Fruit fly (Drosophila melanogaster) whole organism, embryonic: Measurements from ENCODE around the gene Mms19.

Experiments used
- CG15269 ChIP-seq: fragments of 200-800 bp; sonication (Bioruptor generic); optimal IDR thresholded peaks from 2 replicates; lab custom pipeline; 2018; ENCODE audit warnings: missing biosample characterization, mild to moderate bottlenecking, missing genetic modification characterization, moderate library complexity
- CG17612 ChIP-seq: fragments of 200-800 bp; sonication (Bioruptor generic); IDR thresholded peaks from 2 replicates; pipeline ENCODE4 v1.3.6; 2022; ENCODE audit warnings: missing biosample characterization, missing genetic modification characterization
- CG8290 ChIP-seq, 3 experiments: fragments of 200-800 bp; sonication (Bioruptor generic); optimal IDR thresholded peaks; 2 replicates each; lab custom pipeline; 2016 to 2019; ENCODE audit warnings: missing biosample characterization in 3 of 3, missing genetic modification characterization in 3 of 3, mild to moderate bottlenecking in 2 of 3, moderate library complexity in 1 of 3
- H15 ChIP-seq: fragments of 200-800 bp; sonication (Bioruptor generic); IDR thresholded peaks from 3 replicates; pipeline ENCODE4 v1.3.6; 2022; ENCODE audit warnings: missing biosample characterization, missing genetic modification characterization
- HLHmδ ChIP-seq: fragments of 200-800 bp; sonication (Bioruptor generic); optimal IDR thresholded peaks from 2 replicates; lab custom pipeline; 2018; ENCODE audit warnings: missing biosample characterization, mild to moderate bottlenecking, missing genetic modification characterization, moderate library complexity
- Ravus ChIP-seq: fragments of 200-800 bp; sonication (Bioruptor generic); IDR thresholded peaks from 2 replicates; pipeline ENCODE4 v1.3.6; 2022; ENCODE audit warnings: missing biosample characterization, missing genetic modification characterization
- bbx ChIP-seq: fragments of 200-800 bp; sonication (Bioruptor generic); IDR thresholded peaks from 2 replicates; pipeline ENCODE4 v1.3.6; 2022; ENCODE audit warnings: missing biosample characterization, missing genetic modification characterization; ENCODE audit not compliant: partially characterized antibody
- ewg ChIP-seq: fragments of 200-800 bp; sonication (Bioruptor generic); optimal IDR thresholded peaks from 3 replicates; lab custom pipeline; 2017; ENCODE audit warnings: mild to moderate bottlenecking, missing biosample characterization, missing genetic modification reagents, missing genetic modification characterization
- knrl ChIP-seq: fragments of 200-800 bp; sonication (Bioruptor generic); IDR thresholded peaks from 3 replicates; pipeline ENCODE4 v1.3.6; 2022; ENCODE audit warnings: missing biosample characterization, missing genetic modification characterization; ENCODE audit not compliant: partially characterized antibody
- luna ChIP-seq: fragments of 200-800 bp; sonication (Bioruptor generic); optimal IDR thresholded peaks from 2 replicates; lab custom pipeline; 2016; ENCODE audit warnings: missing biosample characterization, missing genetic modification characterization
- pan ChIP-seq, 4 experiments: fragments of >200 bp in 3 of 4; fragments of 200-800 bp in 1 of 4; sonication (Bioruptor generic) in 1 of 4; optimal IDR thresholded peaks in 3 of 4; IDR thresholded peaks in 1 of 4; 2 replicates each; pipeline versions ENCODE4 v1.3.6 to Lab custom; 2017 to 2022; ENCODE audit warnings: missing biosample characterization in 2 of 4, missing genetic modification characterization in 2 of 4, mixed read lengths in 1 of 4
- twi ChIP-seq: fragments of 200-800 bp; optimal IDR thresholded peaks from 2 replicates; lab custom pipeline; 2019; ENCODE audit warnings: missing biosample characterization, mild to moderate bottlenecking, missing genetic modification characterization, moderate library complexity
- zen ChIP-seq: fragments of 200-800 bp; sonication (Bioruptor generic); optimal IDR thresholded peaks from 3 replicates; lab custom pipeline; 2018; ENCODE audit warnings: missing biosample characterization, mild to moderate bottlenecking, missing genetic modification characterization, moderate library complexity

DNA sequence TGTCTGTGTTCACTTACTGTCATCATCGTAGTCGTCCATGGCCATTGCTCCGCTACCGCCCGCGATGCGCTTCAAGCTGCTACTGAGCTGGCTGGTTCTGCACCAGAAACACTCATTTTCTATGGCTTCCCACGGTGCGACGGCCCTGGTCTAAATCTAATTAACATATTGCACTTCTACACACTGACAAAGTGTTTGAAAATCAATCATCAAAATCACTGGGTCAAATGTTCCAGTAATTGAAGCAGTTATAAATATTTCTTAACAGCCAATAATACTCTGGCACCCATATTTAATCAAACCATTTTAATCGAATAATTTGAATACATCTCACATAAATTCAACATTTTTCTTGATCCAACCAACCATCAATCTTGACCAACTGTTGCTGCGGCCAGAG lies 4.9 kb downstream of the Mms19 start, which contains the start of gene rtp:
- TF ChIP-seq pan (optimal IDR thresholded peaks at IDR 0.05; lab: Kevin White, UChicago) (no peak), pan (GFP tag; optimal IDR thresholded peaks at IDR 0.05 in 1 of 2, IDR thresholded peaks at IDR 0.05 in 1 of 2) (no peak), CG15269 (no peak), knrl (GFP tag; lab: Robert Waterston, UW) (no peak), HLHmδ (GFP tag; lab: Kevin White, UChicago) (no peak), ewg (no peak), Ravus (GFP tag; lab: Robert Waterston, UW) (no peak), bbx (GFP tag; lab: Robert Waterston, UW) (no peak), luna (GFP tag; lab: Kevin White, UChicago) (no peak), CG8290 (GFP tag; optimal IDR thresholded peaks at IDR 0.05; lab: Kevin White, UChicago) (no peak), CG8290 (tag; optimal IDR thresholded peaks at IDR 0.05; lab: Kevin White, UChicago) (no peak), zen (tag; lab: Kevin White, UChicago) (no peak), CG17612 (no peak), twi (no peak), H15 (no peak)
